Fruit fly (Drosophila melanogaster) whole organism, larva: ENCODE results near the gene Prosbeta4R2.

Source experiments
- noc ChIP-seq: fragments of 200-800 bp; sonication (Bioruptor generic); optimal IDR thresholded peaks from 3 replicates; lab custom pipeline; 2019; ENCODE audit warnings: missing biosample characterization, mild to moderate bottlenecking, missing genetic modification characterization, moderate library complexity

Gene Prosbeta4R2

DNA sequence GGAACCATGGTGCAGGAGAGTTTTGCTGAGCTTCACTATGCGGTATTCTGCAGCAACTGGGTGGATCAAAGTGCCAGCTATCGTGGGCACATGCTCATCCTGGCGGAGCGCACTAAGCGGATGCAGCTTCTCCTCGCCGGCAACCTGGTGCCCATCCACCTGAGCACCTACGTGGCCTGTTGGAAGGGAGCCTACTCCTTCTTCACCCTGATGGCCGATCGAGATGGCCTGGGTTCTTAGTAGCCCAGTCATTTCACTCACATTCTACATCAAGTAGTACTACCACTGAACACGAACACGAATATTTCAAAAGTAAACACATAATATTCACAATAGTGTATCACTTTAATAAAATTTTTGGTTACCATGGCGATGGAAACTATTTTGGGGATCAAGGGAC is at the start of gene Prosbeta4R2:
Prosbeta4R2 (plus strand) TSS at position 301 of the 400 bp plus-strand sequence.
- no peak for TF ChIP-seq noc (tag; lab: Kevin White, UChicago)

DNA sequence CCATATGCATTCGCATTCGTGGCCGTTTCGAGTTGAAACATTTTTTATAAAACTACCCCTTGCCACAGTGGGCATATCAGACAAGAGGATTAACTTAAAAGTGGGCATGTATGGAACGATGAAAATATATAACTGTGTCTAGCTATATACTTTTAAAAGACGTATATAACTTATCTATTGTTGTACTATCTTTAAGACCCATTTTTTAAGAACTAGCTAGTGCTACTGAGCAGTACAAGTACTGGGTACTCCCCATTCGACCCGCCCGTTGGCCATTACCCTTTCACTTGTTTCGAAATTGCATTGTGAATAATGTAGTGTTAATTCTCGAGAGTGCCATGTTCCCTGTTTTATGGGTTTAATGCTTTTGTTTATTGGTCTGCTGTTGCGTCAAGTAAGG is 48.5 kb upstream of the Prosbeta4R2 start:
- TF ChIP-seq noc (tag; lab: Kevin White, UChicago), result no peak

DNA sequence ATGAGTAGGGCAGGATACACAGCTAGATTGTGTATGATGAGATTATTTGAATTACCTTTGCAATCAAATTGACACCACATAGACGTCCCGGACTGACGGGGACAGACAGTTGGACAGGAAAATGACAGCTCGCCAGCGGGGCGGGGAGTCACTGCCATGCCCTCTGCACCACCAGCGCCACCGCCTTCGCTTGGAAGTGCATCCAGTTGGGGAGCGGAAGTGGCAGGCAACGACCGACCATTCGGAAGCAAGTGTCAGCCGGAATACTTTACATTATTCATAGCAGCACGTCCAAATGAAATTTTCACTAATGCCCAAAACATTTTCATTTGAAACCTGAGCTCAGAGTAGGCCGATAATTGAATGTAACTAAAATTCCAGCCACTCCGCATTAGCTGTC is 45.5 kb upstream of the Prosbeta4R2 start, which contains the start of gene CG15395:
CG15395 (plus strand) TSS at position 301 of the 400 bp plus-strand sequence.
- TF ChIP-seq noc (tag; lab: Kevin White, UChicago), result no peak

DNA sequence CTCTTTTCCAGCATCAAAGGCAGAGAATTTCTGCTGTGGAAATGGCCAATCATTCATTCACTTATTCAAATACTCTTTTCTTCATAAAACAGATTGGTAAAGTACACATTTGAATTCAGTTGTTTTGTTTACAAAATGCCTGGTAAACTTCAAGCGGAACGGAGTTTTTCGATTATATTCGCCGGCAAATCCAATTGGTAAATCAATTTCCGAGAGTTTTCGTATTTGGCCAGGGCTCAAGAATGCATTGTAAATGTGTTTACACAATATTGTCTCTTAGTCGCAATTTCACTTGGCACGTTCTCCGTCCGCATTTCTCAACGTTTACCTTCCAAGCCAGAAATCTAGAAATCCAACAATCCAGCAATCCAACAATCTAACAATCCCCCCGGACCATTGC is 35.3 kb upstream of the Prosbeta4R2 start, which contains the start of gene CG43403:
CG43403 (plus strand) TSS at position 301 of the 400 bp plus-strand sequence.
- TF ChIP-seq noc (tag; lab: Kevin White, UChicago), result no peak

DNA sequence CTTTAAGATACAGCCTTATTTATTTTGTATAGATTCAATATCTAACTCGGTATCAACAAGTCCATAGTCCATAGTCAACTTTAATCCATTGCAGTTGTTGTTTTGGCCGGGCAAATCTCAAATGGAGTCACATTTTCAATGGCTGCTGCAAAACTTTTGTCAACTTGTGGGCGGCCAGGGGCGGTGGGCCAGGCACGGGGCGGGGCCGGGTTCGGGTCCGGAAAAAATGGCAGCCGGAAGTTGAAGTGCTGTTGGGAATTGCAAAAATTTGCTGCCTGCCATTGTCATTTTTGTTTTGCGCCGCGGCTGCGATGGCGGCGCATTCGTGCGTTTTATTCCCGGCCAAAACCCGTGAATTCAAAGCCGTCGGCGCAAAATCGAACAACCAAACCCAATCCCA is 31.2 kb upstream of the Prosbeta4R2 start:
- no peak for TF ChIP-seq noc (tag; lab: Kevin White, UChicago)

DNA sequence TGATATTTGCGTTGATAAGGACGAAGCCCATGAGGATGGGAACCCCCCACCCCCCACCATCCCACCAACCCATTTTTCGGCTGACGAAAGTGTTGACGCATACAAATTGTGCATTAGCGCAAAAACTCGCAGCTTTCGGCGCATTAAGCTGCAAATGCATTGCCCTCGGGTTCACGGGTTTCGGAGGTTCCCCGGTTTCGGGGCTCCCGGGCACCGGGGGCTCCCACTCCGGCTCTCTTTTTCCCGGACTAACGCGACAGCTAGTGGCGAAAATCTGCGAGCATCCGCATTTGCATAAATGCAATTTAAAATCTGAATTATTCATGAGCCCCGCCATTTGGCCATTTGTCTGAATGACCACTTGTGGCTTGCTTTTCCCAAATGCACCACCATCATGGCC is 27.7 kb upstream of the Prosbeta4R2 start:
- no peak for TF ChIP-seq noc (tag; lab: Kevin White, UChicago)

DNA sequence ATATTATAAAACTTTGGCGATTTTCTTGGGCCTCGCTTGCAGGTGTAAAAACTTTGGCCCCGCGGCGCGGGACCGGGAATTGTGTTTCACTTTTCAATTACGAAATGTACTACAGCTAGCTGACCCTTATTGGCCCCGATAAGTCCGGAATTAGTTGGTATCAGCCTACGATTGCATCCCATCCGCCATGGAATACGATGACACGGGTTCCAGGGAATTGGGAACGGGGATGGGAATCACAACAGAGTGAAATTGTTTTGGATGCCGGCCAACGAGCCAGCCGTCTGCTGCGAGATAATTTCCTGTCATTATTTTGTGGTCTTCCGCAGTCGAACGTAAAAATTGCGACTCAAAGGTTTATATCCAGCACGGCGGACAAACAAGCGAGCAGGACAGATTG is 26.4 kb upstream of the Prosbeta4R2 start:
- no peak for TF ChIP-seq noc (tag; lab: Kevin White, UChicago)

DNA sequence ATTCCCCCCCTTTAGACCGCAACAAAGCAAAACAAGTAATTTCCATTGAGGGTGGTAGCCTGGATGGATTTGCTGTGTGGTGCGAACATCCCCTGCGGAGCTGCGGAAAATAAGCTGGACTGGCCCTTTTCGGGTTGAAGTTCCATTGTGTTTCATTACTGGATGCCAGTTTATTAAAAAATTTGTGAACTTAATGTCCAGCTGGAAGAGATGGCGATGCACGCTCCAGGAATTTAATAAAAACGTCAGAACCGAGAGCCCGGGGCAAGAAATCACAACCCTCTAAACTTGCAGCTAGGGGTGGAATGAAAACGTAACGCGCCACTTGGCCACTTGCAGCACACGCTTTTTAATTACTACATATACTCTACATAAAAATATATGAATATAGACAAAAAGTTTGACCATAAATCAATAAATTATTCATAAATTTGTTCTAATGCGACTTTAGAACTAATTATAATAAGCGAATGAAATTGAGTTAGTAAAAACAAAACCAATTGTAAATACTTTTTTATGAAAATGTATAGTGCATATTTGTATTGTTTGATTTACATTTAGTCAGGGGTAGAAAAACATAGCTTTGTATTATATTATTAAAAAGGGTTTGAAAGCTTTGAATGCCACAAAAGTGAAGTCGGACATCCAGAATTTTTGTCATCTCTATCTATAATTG is 18.7 kb upstream of the Prosbeta4R2 start:
- TF ChIP-seq noc (tag; lab: Kevin White, UChicago), result no peak

DNA sequence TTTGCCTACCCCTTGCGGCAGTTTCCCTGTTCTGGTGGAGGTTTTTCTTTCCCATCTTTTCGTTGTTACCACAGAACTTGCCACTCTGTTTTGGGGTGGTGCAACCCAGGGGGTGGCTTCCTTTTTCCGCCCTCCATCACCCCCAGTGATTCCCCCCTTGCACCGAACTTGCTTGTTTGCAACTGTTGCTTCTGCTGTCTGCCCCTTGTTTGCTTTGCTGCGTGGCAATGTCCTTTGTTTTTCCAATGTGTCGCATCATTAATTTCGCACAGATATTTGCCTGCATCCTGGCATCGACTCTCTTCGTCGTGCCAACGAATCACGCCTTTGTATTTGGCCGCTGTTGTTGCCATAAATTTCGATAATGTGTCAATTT is 18.2 kb upstream of the Prosbeta4R2 start:
- no peak for TF ChIP-seq noc (tag; lab: Kevin White, UChicago)

DNA sequence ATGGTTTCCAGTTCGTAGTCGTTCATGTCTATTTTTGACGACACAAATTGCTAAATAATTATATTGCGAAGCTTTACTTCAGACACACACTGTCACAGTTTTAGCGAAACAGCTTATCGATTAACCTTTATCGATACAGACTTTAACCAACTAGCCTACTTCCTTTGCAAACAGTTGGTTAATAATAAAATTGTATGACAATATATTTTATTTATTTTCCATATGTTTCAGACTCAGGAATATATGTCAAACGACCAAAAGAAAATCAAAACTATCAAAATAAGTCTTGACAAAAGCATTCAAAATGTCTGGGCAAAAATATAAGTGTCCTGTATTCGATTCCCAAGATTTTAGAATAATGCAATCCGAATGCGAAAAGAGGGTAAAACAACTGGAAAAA is 7.6 kb upstream of the Prosbeta4R2 start, which contains the start of the genes CG9962 and CG43851:
CG9962 (minus strand) TSS at position 101 of the 400 bp plus-strand sequence.
CG43851 (plus strand) TSS at position 267 of the 400 bp plus-strand sequence.
- no peak for TF ChIP-seq noc (tag; lab: Kevin White, UChicago)

DNA sequence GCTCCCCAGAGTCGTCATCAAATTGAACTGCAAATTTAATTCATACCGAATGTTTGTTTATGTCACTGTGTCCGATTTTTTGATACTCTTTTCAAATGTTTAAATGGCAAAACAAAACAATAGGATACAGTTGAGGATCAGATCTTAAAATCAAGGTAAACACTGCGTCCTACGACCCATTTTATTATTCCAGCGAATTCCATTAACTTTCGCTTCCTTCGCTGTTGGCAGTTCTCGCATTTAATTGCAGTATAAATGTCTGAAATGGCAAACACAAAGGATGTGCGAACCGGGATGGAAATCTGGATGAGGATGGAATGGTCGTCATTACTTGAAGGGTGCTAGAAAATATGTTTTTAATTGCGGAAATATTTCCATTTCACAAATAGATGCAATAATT is 2.9 kb upstream of the Prosbeta4R2 start, which contains the start of gene CG33125:
CG33125 (minus strand) TSS at position 101 of the 400 bp plus-strand sequence.
- no peak for TF ChIP-seq noc (tag; lab: Kevin White, UChicago)

DNA sequence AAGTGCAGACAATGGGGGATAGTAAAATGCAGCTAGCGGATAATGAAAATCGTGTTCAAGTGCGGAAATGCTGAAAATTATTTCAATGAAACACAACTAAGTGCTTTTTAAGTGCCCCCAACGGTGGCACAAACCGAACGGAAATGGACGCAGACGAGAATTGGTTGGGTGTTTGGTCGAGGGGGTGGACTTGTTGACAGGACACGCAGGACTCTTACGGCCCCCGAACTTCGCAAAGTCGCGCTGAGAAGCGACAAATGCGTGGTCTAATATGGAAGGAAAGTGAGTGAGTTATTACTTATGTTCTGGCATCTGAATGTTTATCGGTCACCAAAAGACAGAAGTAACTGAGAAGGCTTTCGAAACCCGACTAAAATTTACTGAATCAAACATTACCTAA is 2.4 kb upstream of the Prosbeta4R2 start, which contains the start of gene Prosbeta4R1:
Prosbeta4R1 (plus strand) TSS at position 301 of the 400 bp plus-strand sequence.
- no peak for TF ChIP-seq noc (tag; lab: Kevin White, UChicago)

DNA sequence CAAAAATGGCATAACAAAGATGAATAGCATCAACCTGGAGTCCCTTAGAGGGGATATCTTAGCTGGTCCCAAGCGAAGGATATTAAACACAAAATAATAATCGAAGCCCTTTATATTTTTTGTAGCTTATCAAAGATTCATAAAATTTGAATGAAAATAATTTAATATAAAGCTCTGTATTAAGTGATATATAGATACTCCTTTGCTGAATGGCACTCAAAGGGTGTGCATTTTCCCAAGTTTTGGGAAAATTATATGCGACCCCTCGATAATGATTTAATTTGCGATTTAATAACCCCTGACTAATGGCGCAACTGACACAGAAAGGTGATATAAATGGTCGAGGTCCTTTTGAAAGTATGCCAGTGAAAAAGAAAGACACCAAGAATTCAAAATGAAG is 1.4 kb upstream of the Prosbeta4R2 start, which contains the start of gene Or23a:
Or23a (plus strand) TSS at position 301 of the 400 bp plus-strand sequence.
- no peak for TF ChIP-seq noc (tag; lab: Kevin White, UChicago)

DNA sequence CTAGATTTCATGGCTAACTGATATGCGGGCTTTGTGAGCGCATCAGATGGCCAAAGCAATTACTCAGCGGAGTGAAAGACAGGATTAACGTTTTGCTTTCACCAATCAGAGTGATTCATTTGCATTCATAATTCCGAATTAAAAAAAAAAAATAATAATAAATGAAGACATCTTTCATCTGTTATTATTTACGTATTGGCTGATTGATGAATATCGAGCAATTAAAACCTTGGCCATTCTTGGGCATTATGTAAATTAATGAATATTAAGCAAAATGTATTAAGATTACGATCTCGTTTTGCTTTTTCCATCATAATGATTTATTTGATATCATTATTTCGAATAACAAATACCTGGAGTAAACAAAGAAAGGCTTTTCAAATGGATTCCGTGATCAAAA is 9.6 kb downstream of the Prosbeta4R2 start, which contains the start of gene Trf4:
Trf4 (plus strand) TSS at position 301 of the 400 bp plus-strand sequence.
- TF ChIP-seq noc (tag; lab: Kevin White, UChicago), result no peak

DNA sequence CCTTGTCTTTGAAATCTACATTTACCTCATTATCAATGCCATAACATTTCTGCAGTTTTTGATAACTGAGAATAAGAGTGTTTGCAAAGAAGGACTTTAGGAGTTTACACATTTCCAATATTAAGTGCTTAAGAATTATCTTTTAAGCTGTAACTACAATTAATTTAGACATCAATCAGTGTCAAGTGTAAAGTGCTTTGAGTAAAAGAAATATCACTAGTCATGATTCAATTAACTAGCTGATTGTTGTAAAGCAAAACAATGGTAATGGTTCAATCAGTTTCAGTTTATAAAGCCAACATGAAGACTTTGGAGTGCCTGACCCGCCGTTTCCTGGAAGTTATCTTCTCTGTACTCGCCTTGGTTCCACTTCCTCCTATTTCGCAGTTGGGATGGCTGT is 14.3 kb downstream of the Prosbeta4R2 start, which contains the start of gene Gr23a:
Gr23a (plus strand) TSS at position 301 of the 400 bp plus-strand sequence.
- TF ChIP-seq noc (tag; lab: Kevin White, UChicago), result no peak

DNA sequence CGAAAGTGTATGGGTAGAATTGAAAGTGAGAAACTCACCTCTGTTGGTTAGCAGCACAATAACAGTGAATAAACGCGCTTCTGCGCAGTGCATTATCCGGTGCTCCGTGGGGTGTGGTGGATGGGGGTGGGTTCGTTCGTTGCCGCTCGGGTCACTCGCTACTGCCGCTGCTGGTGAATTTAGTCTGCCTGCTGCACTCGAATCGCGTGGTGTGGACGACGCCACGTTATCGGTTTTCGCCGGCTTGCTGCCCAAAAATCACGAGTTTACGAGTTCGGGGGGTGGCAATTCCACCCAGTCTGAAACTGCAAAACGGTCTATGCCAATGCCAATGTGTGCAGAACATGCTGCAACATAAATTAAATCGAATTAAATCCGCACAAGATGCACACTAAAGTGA is 22.4 kb downstream of the Prosbeta4R2 start, which contains the start of gene Tmtc1:
Tmtc1 (plus strand) TSS at position 182 of the 400 bp plus-strand sequence.
- TF ChIP-seq noc (tag; lab: Kevin White, UChicago), result no peak

DNA sequence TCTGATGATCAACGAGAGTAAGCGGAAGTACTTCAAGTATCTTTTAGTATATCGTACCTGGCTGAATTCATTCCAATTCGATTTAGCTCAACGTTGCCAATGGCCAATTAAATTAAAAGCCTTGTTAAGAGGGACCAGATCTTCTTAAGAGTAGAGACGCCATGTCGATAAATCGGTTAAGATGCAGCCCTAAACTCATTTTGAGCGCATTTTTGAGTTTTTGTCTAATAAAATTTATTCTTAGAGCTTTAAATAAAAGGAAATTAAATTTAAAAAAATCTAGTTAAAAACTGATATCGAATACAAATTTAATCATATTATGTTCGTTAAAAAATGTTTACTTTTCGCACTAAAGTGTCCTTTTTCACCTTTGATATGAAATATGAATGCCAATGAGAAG is 41.1 kb downstream of the Prosbeta4R2 start, which contains the start of gene Trf5:
Trf5 (minus strand) TSS at position 101 of the 400 bp plus-strand sequence.
- TF ChIP-seq noc (tag; lab: Kevin White, UChicago), result no peak
